Fruit fly (Drosophila melanogaster) whole organism, embryonic: ENCODE results near the gene Tim17b1.

ENCODE experiments used
- CG1024 ChIP-seq: fragments of 200-800 bp; sonication (Bioruptor generic); IDR thresholded peaks from 2 replicates; pipeline ENCODE4 v1.3.6; 2022; ENCODE audit warnings: missing biosample characterization, missing genetic modification characterization
- CG11560 ChIP-seq: fragments of 200-800 bp; sonication (Bioruptor generic); IDR thresholded peaks from 3 replicates; pipeline ENCODE4 v1.3.6; 2022; ENCODE audit warnings: missing biosample characterization, missing genetic modification characterization
- CG1233 ChIP-seq: fragments of 200-800 bp; sonication (Bioruptor generic); optimal IDR thresholded peaks from 4 replicates; lab custom pipeline; 2018; ENCODE audit warnings: missing biosample characterization, mild to moderate bottlenecking, missing genetic modification characterization
- CG12391 ChIP-seq: fragments of 200-800 bp; sonication (Bioruptor generic); optimal IDR thresholded peaks from 3 replicates; lab custom pipeline; 2018; ENCODE audit warnings: missing biosample characterization, mild to moderate bottlenecking, missing genetic modification characterization, moderate library complexity
- CG1602 ChIP-seq: fragments of 200-800 bp; sonication (Bioruptor generic); optimal IDR thresholded peaks from 3 replicates; lab custom pipeline; 2016; ENCODE audit warnings: missing biosample characterization, missing genetic modification characterization
- CG17385 ChIP-seq: fragments of 200-800 bp; sonication (Bioruptor generic); optimal IDR thresholded peaks from 3 replicates; lab custom pipeline; 2018; ENCODE audit warnings: missing biosample characterization, mild to moderate bottlenecking, missing genetic modification characterization
- CG18599 ChIP-seq: fragments of 200-800 bp; sonication (Bioruptor generic); optimal IDR thresholded peaks from 3 replicates; lab custom pipeline; 2017; ENCODE audit warnings: missing biosample characterization, missing genetic modification characterization, mild to moderate bottlenecking, moderate library complexity, missing genetic modification reagents
- CG2120 ChIP-seq: fragments of 200-800 bp; sonication (Bioruptor generic); optimal IDR thresholded peaks from 3 replicates; lab custom pipeline; 2016; ENCODE audit warnings: missing biosample characterization, missing genetic modification characterization
- CG2678 ChIP-seq: fragments of 200-800 bp; sonication (Bioruptor generic); optimal IDR thresholded peaks from 3 replicates; lab custom pipeline; 2019; ENCODE audit warnings: missing biosample characterization, mild to moderate bottlenecking, missing genetic modification characterization, moderate library complexity
- CG31441 ChIP-seq: fragments of 200-800 bp; sonication (Bioruptor generic); IDR thresholded peaks from 2 replicates; pipeline ENCODE4 v1.3.6; 2022; ENCODE audit warnings: missing biosample characterization, missing genetic modification characterization
- CG4282 ChIP-seq: fragments of 200-800 bp; sonication (Bioruptor generic); optimal IDR thresholded peaks from 2 replicates; lab custom pipeline; 2016; ENCODE audit warnings: missing biosample characterization, missing genetic modification characterization
- CG6175 ChIP-seq: fragments of 200-800 bp; sonication (Bioruptor generic); IDR thresholded peaks from 3 replicates; pipeline ENCODE4 v1.3.6; 2022; ENCODE audit warnings: missing biosample characterization, missing genetic modification characterization
- CG6254 ChIP-seq: fragments of 200-800 bp; sonication (Bioruptor generic); optimal IDR thresholded peaks from 3 replicates; lab custom pipeline; 2017; ENCODE audit warnings: mild to moderate bottlenecking, missing biosample characterization, missing genetic modification reagents, missing genetic modification characterization
- CG6813 ChIP-seq: fragments of 200-800 bp; sonication (Bioruptor generic); optimal IDR thresholded peaks from 2 replicates; lab custom pipeline; 2017; ENCODE audit warnings: missing biosample characterization, missing genetic modification characterization, mild to moderate bottlenecking, moderate library complexity, missing genetic modification reagents
- CG7556 ChIP-seq: fragments of 200-800 bp; sonication (Bioruptor generic); optimal IDR thresholded peaks from 2 replicates; lab custom pipeline; 2017; ENCODE audit warnings: missing biosample characterization, mild to moderate bottlenecking, missing genetic modification characterization
- CG7839 ChIP-seq: fragments of 200-800 bp; sonication (Bioruptor generic); optimal IDR thresholded peaks from 3 replicates; lab custom pipeline; 2018; ENCODE audit warnings: missing biosample characterization, mild to moderate bottlenecking, missing genetic modification characterization, moderate library complexity
- CG7963 ChIP-seq: fragments of 200-800 bp; sonication (Bioruptor generic); IDR thresholded peaks from 3 replicates; pipeline ENCODE4 v1.3.6; 2022; ENCODE audit warnings: missing biosample characterization, missing genetic modification characterization; ENCODE audit not compliant: partially characterized antibody
- CG8089 ChIP-seq: fragments of 200-800 bp; sonication (Bioruptor generic); optimal IDR thresholded peaks from 3 replicates; lab custom pipeline; 2016; ENCODE audit warnings: missing biosample characterization, missing genetic modification characterization
- CG9727 ChIP-seq: fragments of 200-800 bp; sonication (Bioruptor generic); optimal IDR thresholded peaks from 3 replicates; lab custom pipeline; 2017; ENCODE audit warnings: missing biosample characterization, mild to moderate bottlenecking, missing genetic modification characterization
- CG9876 ChIP-seq: fragments of 200-800 bp; sonication (Bioruptor generic); optimal IDR thresholded peaks from 2 replicates; lab custom pipeline; 2016; ENCODE audit warnings: missing biosample characterization, missing genetic modification characterization
- CG9932 ChIP-seq: fragments of 200-800 bp; sonication (Bioruptor generic); IDR thresholded peaks from 2 replicates; pipeline ENCODE4 v1.3.6; 2022; ENCODE audit warnings: missing biosample characterization, missing genetic modification characterization
- Camta ChIP-seq: fragments of 200-800 bp; sonication (Bioruptor generic); optimal IDR thresholded peaks from 2 replicates; lab custom pipeline; 2016; ENCODE audit warnings: missing biosample characterization, missing genetic modification characterization
- D19A ChIP-seq: fragments of 200-800 bp; optimal IDR thresholded peaks from 3 replicates; lab custom pipeline; 2019; ENCODE audit warnings: missing biosample characterization, mild to moderate bottlenecking, missing genetic modification characterization, moderate library complexity
- Drgx ChIP-seq: fragments of 200-800 bp; sonication (Bioruptor generic); IDR thresholded peaks from 2 replicates; pipeline ENCODE4 v1.3.6; 2022; ENCODE audit warnings: missing biosample characterization, missing genetic modification characterization
- Fer1 ChIP-seq: fragments of 200-800 bp; sonication (Bioruptor generic); optimal IDR thresholded peaks from 2 replicates; lab custom pipeline; 2017; ENCODE audit warnings: missing biosample characterization, mild to moderate bottlenecking, missing genetic modification characterization
- HHEX ChIP-seq: fragments of 200-800 bp; sonication (Bioruptor generic); optimal IDR thresholded peaks from 3 replicates; lab custom pipeline; 2017; ENCODE audit warnings: missing biosample characterization, mild to moderate bottlenecking, missing genetic modification characterization, missing genetic modification reagents
- Hand ChIP-seq: fragments of 200-800 bp; sonication (Bioruptor generic); optimal IDR thresholded peaks from 2 replicates; lab custom pipeline; 2017; ENCODE audit warnings: mild to moderate bottlenecking, missing biosample characterization, missing genetic modification reagents, missing genetic modification characterization
- HmgZ ChIP-seq: fragments of 200-800 bp; sonication (Bioruptor generic); optimal IDR thresholded peaks from 2 replicates; lab custom pipeline; 2018; ENCODE audit warnings: missing biosample characterization, mild to moderate bottlenecking, missing genetic modification characterization
- Hmr ChIP-seq: fragments of 200-800 bp; sonication (Bioruptor generic); optimal IDR thresholded peaks from 3 replicates; lab custom pipeline; 2017; ENCODE audit warnings: mild to moderate bottlenecking, missing biosample characterization, missing genetic modification reagents, missing genetic modification characterization
- Lim3 ChIP-seq: fragments of 200-800 bp; sonication (Bioruptor generic); IDR thresholded peaks from 2 replicates; pipeline ENCODE4 v1.3.6; 2022; ENCODE audit warnings: missing biosample characterization, missing genetic modification characterization
- Ptx1 ChIP-seq: fragments of 200-800 bp; sonication (Bioruptor generic); IDR thresholded peaks from 2 replicates; pipeline ENCODE4 v1.3.6; 2022; ENCODE audit warnings: missing biosample characterization, missing genetic modification characterization
- bsh ChIP-seq, 2 experiments: fragments of 200-800 bp; sonication (Bioruptor generic); optimal IDR thresholded peaks; 2 replicates each; lab custom pipeline; 2017 to 2018; ENCODE audit warnings: mild to moderate bottlenecking in 2 of 2, missing biosample characterization in 2 of 2, missing genetic modification characterization in 2 of 2, moderate library complexity in 1 of 2
- ci ChIP-seq: fragments of 200-800 bp; sonication (Bioruptor generic); IDR thresholded peaks from 3 replicates; pipeline ENCODE4 v1.3.6; 2022; ENCODE audit warnings: missing biosample characterization, missing genetic modification characterization
- croc ChIP-seq: fragments of 200-800 bp; sonication (Bioruptor generic); conservative IDR thresholded peaks from 3 replicates; pipeline ENCODE4 v1.3.6; 2022; ENCODE audit warnings: missing biosample characterization, missing genetic modification characterization
- dimm ChIP-seq: fragments of 200-800 bp; sonication (Bioruptor generic); IDR thresholded peaks from 2 replicates; pipeline ENCODE4 v1.3.6; 2022; ENCODE audit warnings: missing biosample characterization, missing genetic modification characterization
- fru ChIP-seq: fragments of >200 bp; optimal IDR thresholded peaks from 2 replicates; lab custom pipeline; 2017
- gce ChIP-seq: fragments of 200-800 bp; sonication (Bioruptor generic); IDR thresholded peaks from 3 replicates; pipeline ENCODE4 v1.3.6; 2022; ENCODE audit warnings: missing biosample characterization, missing genetic modification characterization
- gro ChIP-seq: fragments of 200-800 bp; sonication (Bioruptor generic); optimal IDR thresholded peaks from 2 replicates; lab custom pipeline; 2016; ENCODE audit warnings: missing biosample characterization, missing genetic modification characterization
- hb ChIP-seq: fragments of 200-800 bp; sonication (Bioruptor generic); IDR thresholded peaks from 3 replicates; pipeline ENCODE4 v1.3.6; 2022; ENCODE audit warnings: missing biosample characterization, missing genetic modification characterization; ENCODE audit not compliant: partially characterized antibody
- ken ChIP-seq: fragments of 200-800 bp; sonication (Bioruptor generic); IDR thresholded peaks from 3 replicates; pipeline ENCODE4 v1.3.6; 2022; ENCODE audit warnings: missing biosample characterization, missing genetic modification characterization
- lab ChIP-seq: fragments of 200-800 bp; sonication (Bioruptor generic); optimal IDR thresholded peaks from 3 replicates; lab custom pipeline; 2017; ENCODE audit warnings: missing biosample characterization, missing genetic modification characterization, mild to moderate bottlenecking, moderate library complexity, missing genetic modification reagents
- pho ChIP-seq: fragments of 200-800 bp; sonication (Bioruptor generic); optimal IDR thresholded peaks from 2 replicates; lab custom pipeline; 2016; ENCODE audit warnings: missing biosample characterization, missing genetic modification characterization
- psq ChIP-seq: fragments of 200-800 bp; sonication (Bioruptor generic); optimal IDR thresholded peaks from 2 replicates; lab custom pipeline; 2017; ENCODE audit warnings: missing biosample characterization, missing genetic modification characterization
- rib ChIP-seq: fragments of 200-800 bp; sonication (Bioruptor generic); IDR thresholded peaks from 2 replicates; pipeline ENCODE4 v1.3.6; 2022; ENCODE audit warnings: missing biosample characterization, missing genetic modification characterization
- sens-2 ChIP-seq: fragments of 200-800 bp; sonication (Bioruptor generic); IDR thresholded peaks from 2 replicates; pipeline ENCODE4 v1.3.6; 2022; ENCODE audit warnings: missing biosample characterization, missing genetic modification characterization
- slp2 ChIP-seq: fragments of 200-800 bp; sonication (Bioruptor generic); optimal IDR thresholded peaks from 2 replicates; lab custom pipeline; 2016; ENCODE audit warnings: missing biosample characterization, missing genetic modification characterization
- so ChIP-seq: fragments of 200-800 bp; sonication (Bioruptor generic); IDR thresholded peaks from 3 replicates; pipeline ENCODE4 v1.3.6; 2022; ENCODE audit warnings: missing biosample characterization, missing genetic modification characterization
- tx ChIP-seq: fragments of 200-800 bp; sonication (Bioruptor generic); optimal IDR thresholded peaks from 2 replicates; lab custom pipeline; 2016; ENCODE audit warnings: missing biosample characterization, missing genetic modification characterization
- unpg ChIP-seq: fragments of 200-800 bp; sonication (Bioruptor generic); optimal IDR thresholded peaks from 3 replicates; lab custom pipeline; 2018; ENCODE audit warnings: missing biosample characterization, mild to moderate bottlenecking, missing genetic modification characterization, moderate library complexity
- zen2 ChIP-seq: fragments of 200-800 bp; sonication (Bioruptor generic); IDR thresholded peaks from 3 replicates; pipeline ENCODE4 v1.3.6; 2022; ENCODE audit warnings: missing biosample characterization, missing genetic modification characterization; ENCODE audit not compliant: partially characterized antibody

The Tim17b1 gene

dm6 chr3R:5300620-5301019 is 675 bp downstream of the Tim17b1 start (continued):
- no peak for TF ChIP-seq zen2 (GFP tag; lab: Robert Waterston, UW)
- 0 out of 3 replicates have a peak, but pooled peaks have one; percentile 36 for TF ChIP-seq gce (GFP tag; lab: Robert Waterston, UW)
- no peak for TF ChIP-seq CG2120
- no peak for TF ChIP-seq CG1602
- peak; percentile 29 for TF ChIP-seq CG17385 (GFP tag; lab: Kevin White, UChicago)
- TF ChIP-seq CG6175 (GFP tag; lab: Robert Waterston, UW): no peak
- peak; percentile 29 for TF ChIP-seq CG6254 (GFP tag; lab: Kevin White, UChicago)
- 0 out of 2 replicates have a peak, but pooled peaks have one; percentile 31 for TF ChIP-seq CG1024
- peak; percentile 12 for TF ChIP-seq unpg
- peak; percentile 13 for TF ChIP-seq CG2678 (tag; lab: Kevin White, UChicago)
- TF ChIP-seq CG11560 (tag; lab: Robert Waterston, UW): no peak
- TF ChIP-seq CG7556: no peak
- peak; percentile 17 for TF ChIP-seq CG7839 (tag; lab: Kevin White, UChicago)
- TF ChIP-seq Ptx1 (GFP tag; lab: Robert Waterston, UW): 0 out of 2 replicates have a peak, but pooled peaks have one; percentile 9
- TF ChIP-seq gro (GFP tag; lab: Kevin White, UChicago): no peak
- TF ChIP-seq CG4282 (GFP tag; lab: Kevin White, UChicago): no peak
- 0 out of 2 replicates have a peak, but pooled peaks have one; percentile 37 for TF ChIP-seq dimm (GFP tag; lab: Robert Waterston, UW)
- peak; percentile 83 for TF ChIP-seq ci (GFP tag; lab: Robert Waterston, UW)
- no peak for TF ChIP-seq Drgx (GFP tag; lab: Robert Waterston, UW)
- TF ChIP-seq lab (GFP tag; lab: Kevin White, UChicago): peak; percentile 74
- no peak for TF ChIP-seq HmgZ (tag; lab: Kevin White, UChicago)
- TF ChIP-seq bsh (GFP tag; optimal IDR thresholded peaks at IDR 0.05; lab: Kevin White, UChicago): peak in 1 of 2 experiments; percentile 30
- peak; percentile 33 for TF ChIP-seq CG8089 (GFP tag; lab: Kevin White, UChicago)
- no peak for TF ChIP-seq CG7963 (GFP tag; lab: Robert Waterston, UW)
- TF ChIP-seq psq (GFP tag; lab: Kevin White, UChicago): no peak
- TF ChIP-seq tx: no peak
- TF ChIP-seq CG9727 (GFP tag; lab: Kevin White, UChicago): peak; percentile 13
- peak; percentile 48 for TF ChIP-seq HHEX (GFP tag; lab: Kevin White, UChicago)
- TF ChIP-seq CG6813 (GFP tag; lab: Kevin White, UChicago): peak; percentile 43

DNA sequence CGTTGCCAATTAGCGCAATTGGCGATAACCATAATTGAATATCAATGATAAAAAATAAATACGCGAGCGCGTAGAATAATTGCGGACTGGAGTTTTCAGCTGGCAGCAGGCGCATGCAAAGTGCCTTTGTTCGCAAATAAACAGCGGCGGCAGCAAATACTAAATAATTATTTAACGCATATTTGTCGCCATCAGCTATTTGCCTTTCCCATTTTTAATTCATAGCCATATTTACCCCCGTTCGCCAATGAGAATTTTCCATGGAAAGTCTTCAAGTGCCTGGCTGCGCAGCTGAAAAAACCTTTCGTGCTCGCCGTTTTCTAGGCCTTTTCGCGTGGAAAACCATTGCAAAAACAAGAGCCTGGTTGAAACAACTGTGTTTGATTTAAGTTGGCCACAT is 2.0 kb downstream of the Tim17b1 start:
- TF ChIP-seq CG1233 (GFP tag; lab: Kevin White, UChicago): peak; percentile 20
- TF ChIP-seq CG31441 (GFP tag; lab: Robert Waterston, UW): no peak
- no peak for TF ChIP-seq Camta (GFP tag; lab: Kevin White, UChicago)
- peak; percentile 30 for TF ChIP-seq pho
- TF ChIP-seq CG9932 (GFP tag; lab: Robert Waterston, UW): peak; percentile 21; the same call in 1 of the 2 replicates
- no peak for TF ChIP-seq D19A
- peak; percentile 46 for TF ChIP-seq CG2678 (tag; lab: Kevin White, UChicago)
- peak; percentile 35 for TF ChIP-seq CG2120
- peak; percentile 34 for TF ChIP-seq Hand (GFP tag; lab: Kevin White, UChicago)
- no peak for TF ChIP-seq slp2 (GFP tag; lab: Kevin White, UChicago)
- peak; percentile 67 for TF ChIP-seq rib (GFP tag; lab: Robert Waterston, UW)
- TF ChIP-seq croc (GFP tag; lab: Robert Waterston, UW): no peak
- peak; percentile 34 for TF ChIP-seq CG6813 (GFP tag; lab: Kevin White, UChicago)
- peak; percentile 58 for TF ChIP-seq Hmr (GFP tag; lab: Kevin White, UChicago)
- peak; percentile 51 for TF ChIP-seq Fer1 (GFP tag; lab: Kevin White, UChicago)
- TF ChIP-seq hb (GFP tag; lab: Robert Waterston, UW): 0 out of 3 replicates have a peak, but pooled peaks have one; percentile 11
- peak; percentile 21 for TF ChIP-seq CG7556
- no peak for TF ChIP-seq fru (lab: Kevin White, UChicago)
- no peak for TF ChIP-seq Lim3 (GFP tag; lab: Robert Waterston, UW)
- TF ChIP-seq CG12391 (tag; lab: Kevin White, UChicago): no peak
- no peak for TF ChIP-seq CG7839 (tag; lab: Kevin White, UChicago)
- TF ChIP-seq ken: no peak
- TF ChIP-seq CG18599 (GFP tag; lab: Kevin White, UChicago): peak; percentile 75
- TF ChIP-seq CG9876 (GFP tag; lab: Kevin White, UChicago): no peak
- no peak for TF ChIP-seq so
- no peak for TF ChIP-seq sens-2 (GFP tag; lab: Robert Waterston, UW)
